Worm (Caenorhabditis elegans) whole organism, young adult: Measurements from ENCODE around the gene T02G5.3.
A peak's percentile ranks its signal among the peaks of the same experiment; 100 is the strongest.

Experiments
- B0336.3 ChIP-seq: fragments of 200-800 bp; sonication (Bioruptor generic); IDR thresholded peaks from 2 replicates; pipeline ENCODE4 v1.3.6; 2022; ENCODE audit warnings: missing genetic modification characterization, missing compliant biosample characterization
- C17E4.6 ChIP-seq: fragments of 200-800 bp; sonication (Bioruptor generic); IDR thresholded peaks from 2 replicates; pipeline ENCODE4 v1.3.6; 2022; ENCODE audit warnings: missing genetic modification reagents, missing genetic modification characterization, missing compliant biosample characterization
- F10E7.11 ChIP-seq: sonication (generic microtip); optimal IDR thresholded peaks from 2 replicates; lab custom pipeline; 2017; ENCODE audit warnings: mild to moderate bottlenecking, missing genetic modification characterization, moderate library complexity, missing compliant biosample characterization
- F22D6.2 ChIP-seq: sonication (generic microtip); optimal IDR thresholded peaks from 2 replicates; lab custom pipeline; 2016; ENCODE audit warnings: mild to moderate bottlenecking, missing genetic modification characterization, missing compliant biosample characterization
- F39B2.1 ChIP-seq: fragments of 200-800 bp; sonication (Bioruptor generic); IDR thresholded peaks from 2 replicates; pipeline ENCODE4 v1.3.6; 2022; ENCODE audit warnings: missing genetic modification reagents, missing genetic modification characterization, missing compliant biosample characterization
- F57A8.1 ChIP-seq: fragments of 200-800 bp; sonication (Bioruptor generic); optimal IDR thresholded peaks from 2 replicates; lab custom pipeline; 2018; ENCODE audit warnings: mild to moderate bottlenecking, missing genetic modification characterization, moderate library complexity, missing compliant biosample characterization
- K11D2.4 ChIP-seq: fragments of 200-800 bp; sonication (Bioruptor generic); IDR thresholded peaks from 2 replicates; pipeline ENCODE4 v1.3.6; 2022; ENCODE audit warnings: missing genetic modification reagents, missing genetic modification characterization, missing compliant biosample characterization
- K12H6.12 ChIP-seq: fragments of 200-800 bp; sonication (Bioruptor generic); optimal IDR thresholded peaks from 2 replicates; lab custom pipeline; 2018; ENCODE audit warnings: mild to moderate bottlenecking, missing genetic modification characterization, missing compliant biosample characterization
- T07F8.4 ChIP-seq: sonication (generic microtip); optimal IDR thresholded peaks from 2 replicates; lab custom pipeline; 2016; ENCODE audit warnings: mild to moderate bottlenecking, missing genetic modification characterization, moderate library complexity, missing compliant biosample characterization
- Y53G8AR.9 ChIP-seq: fragments of 200-800 bp; sonication (Bioruptor generic); conservative IDR thresholded peaks from 2 replicates; pipeline ENCODE4 v1.3.6; 2022; ENCODE audit warnings: missing genetic modification reagents, missing genetic modification characterization, missing compliant biosample characterization
- Y56A3A.18 ChIP-seq: fragments of 200-800 bp; sonication (Bioruptor generic); IDR thresholded peaks from 2 replicates; pipeline ENCODE4 v1.3.6; 2022; ENCODE audit warnings: missing genetic modification reagents, missing genetic modification characterization, missing compliant biosample characterization
- Y67H2A.10 ChIP-seq: fragments of 200-800 bp; sonication (Bioruptor generic); conservative IDR thresholded peaks from 2 replicates; pipeline ENCODE4 v1.3.6; 2022; ENCODE audit warnings: missing genetic modification reagents, missing genetic modification characterization, missing compliant biosample characterization
- Y79H2A.3 ChIP-seq: fragments of 200-800 bp; sonication (Bioruptor generic); conservative IDR thresholded peaks from 2 replicates; pipeline ENCODE4 v1.3.6; 2022; ENCODE audit warnings: missing genetic modification reagents, missing genetic modification characterization, missing compliant biosample characterization
- aptf-2 ChIP-seq: fragments of 200-800 bp; sonication (Bioruptor generic); conservative IDR thresholded peaks from 2 replicates; pipeline ENCODE4 v1.3.6; 2022; ENCODE audit warnings: missing genetic modification reagents, missing genetic modification characterization, missing compliant biosample characterization
- attf-3 ChIP-seq: fragments of 200-800 bp; sonication (Bioruptor generic); conservative IDR thresholded peaks from 2 replicates; pipeline ENCODE4 v1.3.6; 2022; ENCODE audit warnings: missing genetic modification reagents, missing genetic modification characterization, missing compliant biosample characterization
- attf-5 ChIP-seq: fragments of 200-800 bp; sonication (Bioruptor generic); optimal IDR thresholded peaks from 2 replicates; lab custom pipeline; 2018; ENCODE audit warnings: mild to moderate bottlenecking, missing genetic modification characterization, missing compliant biosample characterization
- attf-6 ChIP-seq: fragments of 200-800 bp; sonication (Bioruptor generic); IDR thresholded peaks from 2 replicates; pipeline ENCODE4 v1.3.6; 2022; ENCODE audit warnings: missing genetic modification reagents, missing genetic modification characterization, missing compliant biosample characterization
- bed-1 ChIP-seq: fragments of 200-800 bp; sonication (Bioruptor generic); IDR thresholded peaks from 2 replicates; pipeline ENCODE4 v1.3.6; 2022; ENCODE audit warnings: missing genetic modification reagents, missing genetic modification characterization, missing compliant biosample characterization
- cebp-1 ChIP-seq, 2 experiments: fragments of 200-800 bp in 1 of 2; sonication (Bioruptor generic) in 1 of 2; sonication (generic microtip) in 1 of 2; IDR thresholded peaks in 1 of 2; optimal IDR thresholded peaks in 1 of 2; 2 replicates each; pipeline versions ENCODE4 v1.3.6 to Lab custom; 2017 to 2022; ENCODE audit warnings: missing compliant biosample characterization in 2 of 2, missing genetic modification characterization in 2 of 2, mild to moderate bottlenecking in 1 of 2, missing genetic modification reagents in 1 of 2, moderate library complexity in 1 of 2
- ceh-100 ChIP-seq: fragments of 200-800 bp; sonication (Bioruptor generic); IDR thresholded peaks from 2 replicates; pipeline ENCODE4 v1.3.6; 2022; ENCODE audit warnings: missing genetic modification reagents, missing genetic modification characterization, missing compliant biosample characterization
- ceh-40 ChIP-seq: fragments of 200-800 bp; sonication (Bioruptor generic); IDR thresholded peaks from 2 replicates; pipeline ENCODE4 v1.3.6; 2022; ENCODE audit warnings: missing genetic modification characterization, missing compliant biosample characterization
- ceh-58 ChIP-seq: fragments of 200-800 bp; sonication (Bioruptor generic); IDR thresholded peaks from 2 replicates; pipeline ENCODE4 v1.3.6; 2022; ENCODE audit warnings: missing genetic modification characterization, missing compliant biosample characterization
- chd-7 ChIP-seq: sonication (generic microtip); optimal IDR thresholded peaks from 2 replicates; lab custom pipeline; 2016; ENCODE audit warnings: mild to moderate bottlenecking, missing genetic modification characterization, moderate library complexity, missing compliant biosample characterization
- dox-1 ChIP-seq: fragments of 200-800 bp; sonication (Bioruptor generic); IDR thresholded peaks from 2 replicates; pipeline ENCODE4 v1.3.6; 2022; ENCODE audit warnings: missing genetic modification reagents, missing genetic modification characterization, missing compliant biosample characterization
- efl-1 ChIP-seq: fragments of 150-350 bp; optimal IDR thresholded peaks from 2 replicates; lab custom pipeline; 2014; ENCODE audit warnings: missing biosample characterization, missing genetic modification reagents, missing genetic modification characterization
- ekl-4 ChIP-seq: fragments of 200-800 bp; sonication (Bioruptor generic); IDR thresholded peaks from 2 replicates; pipeline ENCODE4 v1.3.6; 2022; ENCODE audit warnings: missing genetic modification reagents, missing genetic modification characterization, missing compliant biosample characterization
- fkh-3 ChIP-seq: sonication (generic microtip); optimal IDR thresholded peaks from 2 replicates; lab custom pipeline; 2016; ENCODE audit warnings: mild to moderate bottlenecking, missing genetic modification characterization, missing compliant biosample characterization
- gei-17 ChIP-seq: fragments of 200-800 bp; sonication (Bioruptor generic); optimal IDR thresholded peaks from 2 replicates; lab custom pipeline; 2018; ENCODE audit warnings: mild to moderate bottlenecking, missing genetic modification characterization, missing compliant biosample characterization
- him-1 ChIP-seq: sonication (generic microtip); optimal IDR thresholded peaks from 2 replicates; lab custom pipeline; 2016; ENCODE audit warnings: missing genotype, missing genetic modification reagents, missing genetic modification characterization, missing compliant biosample characterization
- hlh-26 ChIP-seq: fragments of 200-800 bp; sonication (Bioruptor generic); conservative IDR thresholded peaks from 2 replicates; pipeline ENCODE4 v1.3.6; 2022; ENCODE audit warnings: missing genetic modification reagents, missing genetic modification characterization, missing compliant biosample characterization
- hmg-1.2 ChIP-seq: fragments of 200-800 bp; sonication (Bioruptor generic); IDR thresholded peaks from 2 replicates; pipeline ENCODE4 v1.3.6; 2022; ENCODE audit warnings: missing genetic modification reagents, missing genetic modification characterization, missing compliant biosample characterization
- madf-10 ChIP-seq: sonication (generic microtip); optimal IDR thresholded peaks from 2 replicates; lab custom pipeline; 2016; ENCODE audit warnings: mild to moderate bottlenecking, missing genetic modification characterization, missing compliant biosample characterization
- mcd-1 ChIP-seq: fragments of 200-800 bp; sonication (Bioruptor generic); IDR thresholded peaks from 2 replicates; pipeline ENCODE4 v1.3.6; 2022; ENCODE audit warnings: missing genetic modification reagents, missing genetic modification characterization, missing compliant biosample characterization
- mxl-1 ChIP-seq: sonication (generic microtip); optimal IDR thresholded peaks from 2 replicates; lab custom pipeline; 2016; ENCODE audit warnings: missing genetic modification characterization, missing compliant biosample characterization
- nfya-1 ChIP-seq: sonication (generic microtip); optimal IDR thresholded peaks from 2 replicates; lab custom pipeline; 2017; ENCODE audit warnings: antibody characterized with exemption, missing compliant biosample characterization, missing genetic modification characterization, borderline replicate concordance; ENCODE audit not compliant: insufficient read depth
- nfya-2 ChIP-seq: fragments of 200-800 bp; sonication (Bioruptor generic); IDR thresholded peaks from 2 replicates; pipeline ENCODE4 v1.3.6; 2022; ENCODE audit warnings: missing genetic modification reagents, missing genetic modification characterization, missing compliant biosample characterization
- nfyb-1 ChIP-seq: fragments of 200-800 bp; sonication (Bioruptor generic); IDR thresholded peaks from 2 replicates; pipeline ENCODE4 v1.3.6; 2022; ENCODE audit warnings: missing genetic modification reagents, missing genetic modification characterization, missing compliant biosample characterization
- nhr-120 ChIP-seq: fragments of 200-800 bp; sonication (Bioruptor generic); IDR thresholded peaks from 2 replicates; pipeline ENCODE4 v1.3.6; 2022; ENCODE audit warnings: missing genetic modification characterization, missing compliant biosample characterization
- nhr-90 ChIP-seq: sonication (generic microtip); optimal IDR thresholded peaks from 2 replicates; lab custom pipeline; 2016; ENCODE audit warnings: missing genotype, mild to moderate bottlenecking, missing genetic modification characterization, missing compliant biosample characterization
- pha-4 ChIP-seq: fragments of 150-350 bp; sonication (generic microtip); optimal IDR thresholded peaks from 2 replicates; lab custom pipeline; 2014; ENCODE audit warnings: missing biosample characterization, missing genetic modification reagents, missing genetic modification characterization
- sdz-38 ChIP-seq: sonication (generic microtip); optimal IDR thresholded peaks from 2 replicates; lab custom pipeline; 2016; ENCODE audit warnings: missing genotype, missing genetic modification characterization, missing compliant biosample characterization
- snpc-4 ChIP-seq, 5 experiments: fragments of 150-350 bp in 1 of 5; sonication (generic microtip) in 4 of 5; optimal IDR thresholded peaks; 2 replicates each; lab custom pipeline; 2014 to 2018; ENCODE audit warnings: missing genetic modification characterization in 5 of 5, missing biosample characterization in 3 of 5, antibody characterized with exemption in 2 of 5, mild to moderate bottlenecking in 2 of 5, missing compliant biosample characterization in 2 of 5, missing genotype in 2 of 5, moderate library complexity in 2 of 5, missing genetic modification reagents in 1 of 5
- unc-62 ChIP-seq: fragments of 150-350 bp; optimal IDR thresholded peaks from 2 replicates; lab custom pipeline; 2014; ENCODE audit warnings: missing biosample characterization, missing genetic modification reagents, missing genetic modification characterization
- xnd-1 ChIP-seq: sonication (generic microtip); optimal IDR thresholded peaks from 2 replicates; lab custom pipeline; 2016; ENCODE audit warnings: missing genotype, missing genetic modification reagents, missing genetic modification characterization, missing compliant biosample characterization
- zim-3 ChIP-seq: sonication (generic microtip); optimal IDR thresholded peaks from 2 replicates; lab custom pipeline; 2017; ENCODE audit warnings: mild to moderate bottlenecking, missing genetic modification characterization, moderate library complexity, missing compliant biosample characterization
- ztf-25 ChIP-seq: fragments of 200-800 bp; sonication (Bioruptor generic); IDR thresholded peaks from 2 replicates; pipeline ENCODE4 v1.3.6; 2022; ENCODE audit warnings: missing genetic modification reagents, missing genetic modification characterization, missing compliant biosample characterization
- ztf-28 ChIP-seq: fragments of 200-800 bp; sonication (Bioruptor generic); IDR thresholded peaks from 2 replicates; pipeline ENCODE4 v1.3.6; 2022; ENCODE audit warnings: missing genetic modification reagents, missing genetic modification characterization, missing compliant biosample characterization
- ztf-6 ChIP-seq: fragments of 200-800 bp; sonication (Bioruptor generic); IDR thresholded peaks from 2 replicates; pipeline ENCODE4 v1.3.6; 2022; ENCODE audit warnings: missing genetic modification reagents, missing genetic modification characterization, missing compliant biosample characterization

T02G5.3 gene

DNA sequence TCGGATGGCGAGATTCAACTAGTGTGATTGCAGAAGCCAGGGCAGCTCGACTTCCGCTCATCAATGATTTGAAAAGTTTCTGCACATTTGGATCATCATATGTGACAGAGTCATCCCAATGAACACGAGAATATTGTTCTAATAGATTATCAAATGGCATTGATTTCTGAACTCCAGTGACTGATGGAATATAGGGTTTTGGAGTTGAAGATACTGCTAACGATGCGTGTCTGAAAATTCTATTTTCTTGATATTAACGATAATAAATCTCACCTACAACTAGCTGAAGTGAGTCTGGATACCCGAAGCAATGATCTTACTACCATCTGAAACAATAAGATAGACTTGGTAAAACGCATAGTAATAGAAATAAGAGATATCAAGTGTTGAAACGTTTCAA, 7.6 kb downstream of the T02G5.3 start, which contains the start of gene mmaa-1 (continued):
- TF ChIP-seq Y67H2A.10 (GFP tag; lab: Robert Waterston, UW): no peak
- 0 out of 2 replicates have a peak, but pooled peaks have one; percentile 21 for TF ChIP-seq K11D2.4 (GFP tag; lab: Robert Waterston, UW)
- no peak for TF ChIP-seq C17E4.6
- no peak for TF ChIP-seq F22D6.2 (tag; lab: Kevin White, UChicago)
- TF ChIP-seq madf-10 (tag; lab: Kevin White, UChicago): peak; percentile 3
- no peak for TF ChIP-seq F39B2.1 (GFP tag; lab: Robert Waterston, UW)
- no peak for TF ChIP-seq K12H6.12 (tag; lab: Kevin White, UChicago)
- TF ChIP-seq aptf-2 (GFP tag; lab: Robert Waterston, UW): no peak
- no peak; the same call in 1 of the 2 replicates for TF ChIP-seq ekl-4
- no peak for TF ChIP-seq nhr-90 (tag; lab: Kevin White, UChicago)
- 0 out of 2 replicates have a peak, but pooled peaks have one; percentile 32 for TF ChIP-seq mcd-1 (GFP tag; lab: Robert Waterston, UW)
- no peak for TF ChIP-seq T07F8.4 (tag; lab: Kevin White, UChicago)
- no peak for TF ChIP-seq gei-17 (GFP tag; lab: Kevin White, UChicago)
- TF ChIP-seq nfyb-1 (GFP tag; lab: Robert Waterston, UW): peak; percentile 51; the same call in 1 of the 2 replicates
- no peak for TF ChIP-seq ceh-58 (GFP tag; lab: Robert Waterston, UW)
- TF ChIP-seq ztf-25: no peak
- no peak for TF ChIP-seq ztf-28
- no peak for TF ChIP-seq snpc-4 (GFP tag; optimal IDR thresholded peaks at IDR 0.05; lab: Kevin White, UChicago)
- TF ChIP-seq snpc-4 (tag; optimal IDR thresholded peaks at IDR 0.05; lab: Kevin White, UChicago): no peak
- TF ChIP-seq pha-4: no peak
- TF ChIP-seq cebp-1 (GFP tag; IDR thresholded peaks at IDR 0.05; lab: Robert Waterston, UW): no peak
- TF ChIP-seq cebp-1 (tag; optimal IDR thresholded peaks at IDR 0.05; lab: Kevin White, UChicago): no peak
- peak; percentile 69 for TF ChIP-seq fkh-3 (tag; lab: Kevin White, UChicago)
- no peak for TF ChIP-seq hlh-26 (GFP tag; lab: Robert Waterston, UW)
- TF ChIP-seq efl-1 (GFP tag; lab: Kevin White, UChicago): no peak
- no peak for TF ChIP-seq nhr-120 (GFP tag; lab: Robert Waterston, UW)
- TF ChIP-seq F57A8.1: no peak
- TF ChIP-seq mxl-1: no peak
- TF ChIP-seq ceh-100 (GFP tag; lab: Robert Waterston, UW): no peak
- peak; percentile 78; the same call in 1 of the 2 replicates for TF ChIP-seq Y56A3A.18 (GFP tag; lab: Robert Waterston, UW)
- TF ChIP-seq hmg-1.2 (GFP tag; lab: Robert Waterston, UW): peak; percentile 14; the same call in 1 of the 2 replicates
- TF ChIP-seq ceh-40 (GFP tag; lab: Robert Waterston, UW): no peak
- TF ChIP-seq attf-3 (GFP tag; lab: Robert Waterston, UW): no peak
- TF ChIP-seq attf-6: no peak
- TF ChIP-seq sdz-38: no peak
- peak; percentile 69 for TF ChIP-seq chd-7 (tag; lab: Kevin White, UChicago)
- no peak for TF ChIP-seq him-1 (tag; lab: Kevin White, UChicago)
- peak; percentile 19 for TF ChIP-seq zim-3 (tag; lab: Kevin White, UChicago)
- no peak for TF ChIP-seq nfya-1 (tag; lab: Kevin White, UChicago)
- no peak; the same call in 1 of the 2 replicates for TF ChIP-seq B0336.3 (GFP tag; lab: Robert Waterston, UW)
- TF ChIP-seq Y79H2A.3 (GFP tag; lab: Robert Waterston, UW): no peak
- TF ChIP-seq bed-1: 0 out of 2 replicates have a peak, but pooled peaks have one; percentile 42
- TF ChIP-seq nfya-2 (GFP tag; lab: Robert Waterston, UW): no peak
- peak; percentile 88 for TF ChIP-seq Y53G8AR.9 (GFP tag; lab: Robert Waterston, UW)
- peak; percentile 10 for TF ChIP-seq xnd-1 (tag; lab: Kevin White, UChicago)
- TF ChIP-seq F10E7.11 (tag; lab: Kevin White, UChicago): no peak
- TF ChIP-seq attf-5 (GFP tag; lab: Kevin White, UChicago): no peak
- peak; percentile 34; the same call in 1 of the 2 replicates for TF ChIP-seq dox-1 (GFP tag; lab: Robert Waterston, UW)
- TF ChIP-seq unc-62 (GFP tag; lab: Kevin White, UChicago): no peak
- TF ChIP-seq ztf-6 (GFP tag; lab: Robert Waterston, UW): no peak
